Worm (Caenorhabditis elegans) whole organism, L1 larva: ENCODE measurements around the gene cyp-14A4.

Source experiments
- C34B4.2 ChIP-seq: sonication (generic microtip); optimal IDR thresholded peaks from 2 replicates; lab custom pipeline; 2017; ENCODE audit warnings: mild to moderate bottlenecking, missing genetic modification characterization, missing compliant biosample characterization
- aly-2 ChIP-seq: fragments of 150-350 bp; optimal IDR thresholded peaks from 2 replicates; lab custom pipeline; 2014; ENCODE audit warnings: missing biosample characterization, missing genetic modification characterization
- blmp-1 ChIP-seq: fragments of 150-350 bp; optimal IDR thresholded peaks from 2 replicates; lab custom pipeline; 2014; ENCODE audit warnings: missing biosample characterization, missing genetic modification characterization
- ceh-8 ChIP-seq: fragments of 200-800 bp; sonication (Bioruptor generic); optimal IDR thresholded peaks from 2 replicates; lab custom pipeline; 2018; ENCODE audit warnings: mild to moderate bottlenecking, missing genetic modification characterization, moderate library complexity, missing compliant biosample characterization
- ceh-88 ChIP-seq: fragments of 200-800 bp; sonication (Bioruptor generic); IDR thresholded peaks from 2 replicates; pipeline ENCODE4 v1.3.6; 2022; ENCODE audit warnings: missing genetic modification characterization, missing compliant biosample characterization
- ceh-90 ChIP-seq: sonication (generic microtip); optimal IDR thresholded peaks from 2 replicates; lab custom pipeline; 2016; ENCODE audit warnings: missing genetic modification characterization, missing compliant biosample characterization
- ces-1 ChIP-seq: fragments of 150-350 bp; optimal IDR thresholded peaks from 2 replicates; lab custom pipeline; 2014; ENCODE audit warnings: missing biosample characterization, missing genetic modification reagents, missing genetic modification characterization
- dpl-1 ChIP-seq, 3 experiments: fragments of 150-350 bp in 2 of 3; sonication (generic microtip) in 1 of 3; optimal IDR thresholded peaks; 2 replicates each; lab custom pipeline; 2014 to 2017; ENCODE audit warnings: missing biosample characterization in 3 of 3, missing genetic modification characterization in 3 of 3, missing genetic modification reagents in 3 of 3
- efl-1 ChIP-seq, 4 experiments: fragments of 150-350 bp; optimal IDR thresholded peaks in 3 of 4; peaks in 1 of 4; 1 replicate in 1 of 4; 2 replicates in 3 of 4; lab custom pipeline; 2014; ENCODE audit warnings: missing biosample characterization in 2 of 4, missing genetic modification characterization in 2 of 4, missing genetic modification reagents in 2 of 4
- egl-13 ChIP-seq: sonication (generic microtip); optimal IDR thresholded peaks from 2 replicates; lab custom pipeline; 2016; ENCODE audit warnings: missing genotype, missing genetic modification reagents, missing genetic modification characterization, missing compliant biosample characterization
- egl-27 ChIP-seq, 2 experiments: fragments of 150-350 bp in 1 of 2; sonication (generic microtip); optimal IDR thresholded peaks; 3 replicates each; lab custom pipeline; 2017 to 2018; ENCODE audit warnings: missing biosample characterization in 2 of 2, missing genetic modification characterization in 2 of 2, missing genetic modification reagents in 2 of 2
- elt-2 ChIP-seq: sonication (generic microtip); optimal IDR thresholded peaks from 2 replicates; lab custom pipeline; 2016; ENCODE audit warnings: missing genetic modification characterization, mild to moderate bottlenecking, inconsistent platforms, missing compliant biosample characterization, missing genetic modification reagents
- grh-1 ChIP-seq: fragments of 200-800 bp; sonication (Bioruptor generic); IDR thresholded peaks from 2 replicates; pipeline ENCODE4 v1.3.6; 2022; ENCODE audit warnings: missing genetic modification reagents, missing genetic modification characterization, missing compliant biosample characterization
- irx-1 ChIP-seq: sonication (generic microtip); optimal IDR thresholded peaks from 2 replicates; lab custom pipeline; 2016; ENCODE audit warnings: missing genetic modification characterization, missing compliant biosample characterization
- isw-1 ChIP-seq: fragments of 200-800 bp; sonication (Bioruptor generic); IDR thresholded peaks from 2 replicates; pipeline ENCODE4 v1.3.6; 2022; ENCODE audit warnings: missing genetic modification characterization, missing compliant biosample characterization
- jun-1 ChIP-seq: fragments of 150-350 bp; optimal IDR thresholded peaks from 2 replicates; lab custom pipeline; 2014; ENCODE audit warnings: missing biosample characterization, missing genetic modification reagents, missing genetic modification characterization
- lin-13 ChIP-seq: fragments of 150-350 bp; optimal IDR thresholded peaks from 2 replicates; lab custom pipeline; 2014; ENCODE audit warnings: missing biosample characterization, missing genetic modification reagents, missing genetic modification characterization
- lin-14 ChIP-seq: fragments of 200-800 bp; sonication (Bioruptor generic); optimal IDR thresholded peaks from 2 replicates; lab custom pipeline; 2018; ENCODE audit warnings: mild to moderate bottlenecking, missing genetic modification characterization, moderate library complexity, missing compliant biosample characterization
- lin-15B ChIP-seq: fragments of 150-350 bp; sonication (generic microtip); optimal IDR thresholded peaks from 3 replicates; lab custom pipeline; 2014; ENCODE audit warnings: missing biosample characterization, missing genetic modification characterization
- lin-35 ChIP-seq, 2 experiments: fragments of 150-350 bp; optimal IDR thresholded peaks; 2 replicates each; lab custom pipeline; 2014; ENCODE audit warnings: missing biosample characterization in 2 of 2, missing genetic modification characterization in 2 of 2, missing genetic modification reagents in 2 of 2
- lsy-2 ChIP-seq, 2 experiments: fragments of 150-350 bp; optimal IDR thresholded peaks; 2 replicates each; lab custom pipeline; 2014; ENCODE audit warnings: missing biosample characterization in 2 of 2, missing genetic modification characterization in 2 of 2
- mab-9 ChIP-seq: fragments of 200-800 bp; sonication (Bioruptor generic); IDR thresholded peaks from 2 replicates; pipeline ENCODE4 v1.3.6; 2022; ENCODE audit warnings: missing genetic modification reagents, missing genetic modification characterization, missing compliant biosample characterization
- mdl-1 ChIP-seq, 2 experiments: fragments of 150-350 bp; optimal IDR thresholded peaks; 2 replicates each; lab custom pipeline; 2014 to 2017; ENCODE audit warnings: missing biosample characterization in 2 of 2, missing genetic modification characterization in 2 of 2, inconsistent platforms in 1 of 2
- nhr-12 ChIP-seq: sonication (generic microtip); optimal IDR thresholded peaks from 2 replicates; lab custom pipeline; 2017; ENCODE audit warnings: missing biosample characterization, missing genetic modification characterization
- nhr-20 ChIP-seq: sonication (generic microtip); optimal IDR thresholded peaks from 2 replicates; lab custom pipeline; 2016; ENCODE audit warnings: mild to moderate bottlenecking, missing genetic modification characterization, missing compliant biosample characterization
- nhr-237 ChIP-seq: fragments of 150-350 bp; optimal IDR thresholded peaks from 2 replicates; lab custom pipeline; 2014; ENCODE audit warnings: missing biosample characterization, missing genetic modification characterization
- nhr-85 ChIP-seq: sonication (generic microtip); peaks from one replicate; lab custom pipeline; 2016; ENCODE audit warnings: missing genetic modification characterization, inconsistent platforms, missing compliant biosample characterization
- nhr-90 ChIP-seq: sonication (generic microtip); optimal IDR thresholded peaks from 2 replicates; lab custom pipeline; 2016; ENCODE audit warnings: mild to moderate bottlenecking, missing genetic modification characterization, missing compliant biosample characterization; ENCODE audit not compliant: poor library complexity
- pax-3 ChIP-seq: fragments of 200-800 bp; sonication (Bioruptor generic); optimal IDR thresholded peaks from 2 replicates; lab custom pipeline; 2018; ENCODE audit warnings: mild to moderate bottlenecking, missing genetic modification characterization, moderate library complexity, missing compliant biosample characterization
- pqm-1 ChIP-seq: sonication (generic microtip); optimal IDR thresholded peaks from 3 replicates; lab custom pipeline; 2017; ENCODE audit warnings: missing biosample characterization, missing genetic modification characterization
- rnt-1 ChIP-seq: sonication (generic microtip); optimal IDR thresholded peaks from 2 replicates; lab custom pipeline; 2016; ENCODE audit warnings: mild to moderate bottlenecking, missing genetic modification characterization, moderate library complexity, missing compliant biosample characterization
- skn-1 ChIP-seq: fragments of 150-350 bp; optimal IDR thresholded peaks from 2 replicates; lab custom pipeline; 2014; ENCODE audit warnings: missing biosample characterization, missing genetic modification characterization
- snpc-4 ChIP-seq: fragments of 150-350 bp; optimal IDR thresholded peaks from 2 replicates; lab custom pipeline; 2014; ENCODE audit warnings: missing biosample characterization, missing genetic modification characterization
- sox-4 ChIP-seq: sonication (generic microtip); optimal IDR thresholded peaks from 2 replicates; lab custom pipeline; 2016; ENCODE audit warnings: missing genetic modification characterization, missing compliant biosample characterization
- swsn-7 ChIP-seq: sonication (generic microtip); optimal IDR thresholded peaks from 2 replicates; lab custom pipeline; 2016; ENCODE audit warnings: missing genetic modification characterization, missing compliant biosample characterization
- tbx-2 ChIP-seq: sonication (generic microtip); optimal IDR thresholded peaks from 2 replicates; lab custom pipeline; 2016; ENCODE audit warnings: missing genetic modification characterization, missing compliant biosample characterization
- unc-62 ChIP-seq: fragments of 150-350 bp; optimal IDR thresholded peaks from 2 replicates; lab custom pipeline; 2014; ENCODE audit warnings: missing biosample characterization, missing genetic modification reagents, missing genetic modification characterization
- unc-98 ChIP-seq: fragments of 200-800 bp; sonication (Bioruptor generic); IDR thresholded peaks from 2 replicates; pipeline ENCODE4 v1.3.6; 2022; ENCODE audit warnings: missing genetic modification characterization, missing compliant biosample characterization
- vab-15 ChIP-seq: sonication (generic microtip); optimal IDR thresholded peaks from 2 replicates; lab custom pipeline; 2017; ENCODE audit warnings: missing genotype, mild to moderate bottlenecking, missing genetic modification characterization, missing compliant biosample characterization
- zip-4 ChIP-seq: fragments of 200-800 bp; sonication (Bioruptor generic); optimal IDR thresholded peaks from 2 replicates; lab custom pipeline; 2018; ENCODE audit warnings: mild to moderate bottlenecking, missing genetic modification characterization, moderate library complexity, missing compliant biosample characterization
- ztf-11 ChIP-seq, 2 experiments: sonication (generic microtip); optimal IDR thresholded peaks; 2 replicates each; lab custom pipeline; 2016 to 2017; ENCODE audit warnings: missing genetic modification characterization in 2 of 2, missing biosample characterization in 1 of 2, missing compliant biosample characterization in 1 of 2

The cyp-14A4 gene

ce11 chrX:13315093-13315492 is 31.1 kb upstream of the cyp-14A4 start (continued):
- TF ChIP-seq swsn-7 (tag; lab: Kevin White, UChicago) (no peak), nhr-237 (no peak), aly-2 (tag; lab: Kevin White, UChicago) (no peak), sox-4 (tag; lab: Kevin White, UChicago) (no peak), egl-27 (tag; optimal IDR thresholded peaks at IDR 0.05; lab: Kevin White, UChicago) (no peak), blmp-1 (tag; lab: Kevin White, UChicago) (peak; percentile 41), unc-98 (no peak), isw-1 (GFP tag; lab: Robert Waterston, UW) (no peak), nhr-90 (no peak), ceh-90 (tag; lab: Kevin White, UChicago) (no peak), dpl-1 (GFP tag; optimal IDR thresholded peaks at IDR 0.05; lab: Kevin White, UChicago) (no peak), nhr-85 (tag; lab: Kevin White, UChicago) (peak; percentile 89), pax-3 (tag; lab: Kevin White, UChicago) (no peak), ceh-88 (GFP tag; lab: Robert Waterston, UW) (no peak), zip-4 (GFP tag; lab: Kevin White, UChicago) (no peak), lin-14 (peak; percentile 52), ceh-8 (GFP tag; lab: Kevin White, UChicago) (no peak), mdl-1 (tag; optimal IDR thresholded peaks at IDR 0.05; lab: Kevin White, UChicago) (peak in 1 of 2 experiments; percentile 5), egl-13 (no peak), tbx-2 (tag; lab: Kevin White, UChicago) (peak; percentile 26), lsy-2 (tag; optimal IDR thresholded peaks at IDR 0.05; lab: Kevin White, UChicago) (no peak), irx-1 (tag; lab: Kevin White, UChicago) (no peak), lin-35 (GFP tag; optimal IDR thresholded peaks at IDR 0.05; lab: Kevin White, UChicago) (peak in 1 of 2 experiments; percentile 48), mab-9 (GFP tag; lab: Robert Waterston, UW) (no peak), ztf-11 (tag; optimal IDR thresholded peaks at IDR 0.05; lab: Kevin White, UChicago) (no peak), rnt-1 (tag; lab: Kevin White, UChicago) (no peak), nhr-12 (no peak), snpc-4 (tag; lab: Kevin White, UChicago) (no peak), ces-1 (GFP tag; lab: Kevin White, UChicago) (no peak), grh-1 (GFP tag; lab: Robert Waterston, UW) (no peak)

ce11 chrX:13311641-13312423 is 27.8 kb upstream of the cyp-14A4 start, which contains the start of gene F46G10.1:
Gene F46G10.1 (minus strand): TSS chrX:13311755.
- TF ChIP-seq tbx-2 (tag; lab: Kevin White, UChicago), result no peak
- no peak for TF ChIP-seq efl-1 (optimal IDR thresholded peaks at IDR 0.05; lab: Kevin White, UChicago)
- TF ChIP-seq efl-1 (GFP tag; optimal IDR thresholded peaks at IDR 0.05 in 1 of 2; lab: Kevin White, UChicago), result peak in 1 of 2 experiments; percentile 90
- no peak for TF ChIP-seq lin-15B (tag; lab: Kevin White, UChicago)
- no peak for TF ChIP-seq unc-62 (GFP tag; lab: Kevin White, UChicago)
- no peak for TF ChIP-seq swsn-7 (tag; lab: Kevin White, UChicago)
- TF ChIP-seq lin-13, result no peak
- peak in 1 of 2 experiments; percentile 22 for TF ChIP-seq lin-35 (GFP tag; optimal IDR thresholded peaks at IDR 0.05; lab: Kevin White, UChicago)
- peak; percentile 55 for TF ChIP-seq elt-2

- TF ChIP-seq tbx-2 (tag; lab: Kevin White, UChicago) (no peak), nhr-90 (peak; percentile 13), ztf-11 (tag; optimal IDR thresholded peaks at IDR 0.05; lab: Kevin White, UChicago) (no peak), nhr-20 (tag; lab: Kevin White, UChicago) (peak; percentile 19), skn-1 (tag; lab: Kevin White, UChicago) (no peak), jun-1 (tag; lab: Kevin White, UChicago) (peak; percentile 12), elt-2 (peak; percentile 88), pqm-1 (tag; lab: Kevin White, UChicago) (peak; percentile 76), mdl-1 (tag; optimal IDR thresholded peaks at IDR 0.05; lab: Kevin White, UChicago) (peak in 1 of 2 experiments; percentile 30), lin-35 (GFP tag; optimal IDR thresholded peaks at IDR 0.05; lab: Kevin White, UChicago) (peak in 1 of 2 experiments; percentile 60), C34B4.2 (tag; lab: Kevin White, UChicago) (no peak), lin-14 (peak; percentile 22), vab-15 (no peak)
Measured at ce11 chrX:13310763-13311162, 26.8 kb upstream of the cyp-14A4 start.
